Worm (Caenorhabditis elegans): ENCODE data around the gene ppm-1.D.

DNA sequence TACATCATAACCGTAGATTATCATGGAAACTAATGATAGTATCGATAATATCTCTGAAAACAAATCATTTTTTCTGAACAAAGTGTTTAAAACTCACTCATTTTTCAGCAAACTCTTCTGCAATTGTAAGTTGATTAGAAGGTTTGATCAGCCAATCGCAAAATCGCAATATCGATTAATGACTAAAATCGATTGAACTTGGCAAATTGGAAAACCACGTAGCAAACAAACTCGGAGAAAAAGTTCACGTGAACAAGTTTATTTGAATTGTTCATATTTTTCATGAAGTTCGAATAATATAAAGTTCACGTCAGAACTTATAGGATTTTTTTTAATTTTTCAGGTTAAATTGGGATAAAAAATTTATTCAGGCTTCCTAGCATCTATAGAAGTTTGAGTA lies 40.5 kb downstream of the ppm-1.D start, which contains the start of gene H04J21.1:
- no peak for TF ChIP-seq ets-4 (tag; optimal IDR thresholded peaks at IDR 0.05)
- no peak for TF ChIP-seq ama-1 (optimal IDR thresholded peaks at IDR 0.05)
- TF ChIP-seq ceh-45 (GFP tag; IDR thresholded peaks at IDR 0.05) = no peak
- TF ChIP-seq unc-55 (GFP tag; optimal IDR thresholded peaks at IDR 0.05) = no peak
- TF ChIP-seq dve-1 (tag; optimal IDR thresholded peaks at IDR 0.05) = no peak
- no peak for TF ChIP-seq hlh-30 (tag; optimal IDR thresholded peaks at IDR 0.05; ENCODE audit: insufficient read depth)
- no peak for TF ChIP-seq hlh-6 (tag; optimal IDR thresholded peaks at IDR 0.05)
- no peak for TF ChIP-seq K09A11.1 (tag; optimal IDR thresholded peaks at IDR 0.05; ENCODE audit: insufficient read depth)
